Fruit fly (Drosophila melanogaster): Measurements from ENCODE around the gene CG14000.

Gene CG14000

dm6 chr2L:5893796-5894195 is 16.3 kb downstream of the CG14000 start, which contains the start of gene Acp26Aa:
Acp26Aa (minus strand) TSS chr2L:5893896.
- no peak for TF ChIP-seq pan (optimal IDR thresholded peaks at IDR 0.05)
- TF ChIP-seq psq (optimal IDR thresholded peaks at IDR 0.05), result no peak
- TF ChIP-seq EcR (GFP tag; optimal IDR thresholded peaks at IDR 0.05), result no peak
- TF ChIP-seq CG8478 (optimal IDR thresholded peaks at IDR 0.05), result no peak
- TF ChIP-seq usp (GFP tag; optimal IDR thresholded peaks at IDR 0.05), result no peak
- no peak for TF ChIP-seq Dll (optimal IDR thresholded peaks at IDR 0.05)

DNA sequence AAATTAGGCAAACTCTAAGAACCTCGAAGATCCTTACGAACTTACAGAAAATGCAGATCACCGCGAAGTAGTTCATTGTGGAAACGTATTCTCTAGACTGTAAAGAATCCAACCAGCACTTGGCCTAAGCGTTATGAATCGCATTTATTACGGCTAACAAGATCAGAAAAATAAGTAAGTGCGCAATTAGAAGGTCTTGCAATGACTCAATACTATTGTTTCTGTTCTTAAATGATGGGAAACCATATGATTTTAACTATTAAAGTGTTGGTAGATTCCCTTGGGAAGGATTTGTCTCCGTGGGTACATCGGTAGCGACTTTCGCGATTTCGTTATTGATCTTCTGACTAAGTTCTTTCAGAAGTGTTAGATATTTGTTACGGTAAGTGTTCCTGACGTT is 17.3 kb downstream of the CG14000 start, which contains the start of gene Acp26Ab:
Gene Acp26Ab, minus strand, starts transcription at position 101 of the 400 bp plus-strand sequence.
- no peak for TF ChIP-seq usp (GFP tag; optimal IDR thresholded peaks at IDR 0.05)
- TF ChIP-seq pan (optimal IDR thresholded peaks at IDR 0.05), result no peak
- no peak for TF ChIP-seq CG8478 (optimal IDR thresholded peaks at IDR 0.05)
- no peak for TF ChIP-seq EcR (GFP tag; optimal IDR thresholded peaks at IDR 0.05)
- TF ChIP-seq Dll (optimal IDR thresholded peaks at IDR 0.05), result no peak
- no peak for TF ChIP-seq psq (optimal IDR thresholded peaks at IDR 0.05)

DNA sequence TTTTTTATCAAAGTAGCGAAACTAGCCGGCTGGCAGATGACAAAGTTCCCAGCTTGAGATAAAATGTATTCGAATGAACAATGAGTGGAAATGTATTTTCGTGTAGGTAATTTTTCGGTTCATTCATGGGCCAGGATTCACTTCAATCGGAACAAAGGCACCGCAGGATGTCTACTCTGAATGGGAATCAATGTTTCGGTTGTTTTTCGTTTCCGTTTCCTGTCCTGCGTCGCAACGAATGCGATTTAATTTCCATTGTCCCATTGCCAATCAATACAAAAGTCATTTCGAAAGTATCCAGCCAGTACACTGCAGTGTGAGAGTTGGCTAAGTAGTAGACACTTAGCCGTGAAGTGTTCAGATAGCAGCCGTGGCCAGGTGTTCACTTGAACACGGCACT is 19.5 kb downstream of the CG14000 start:
- TF ChIP-seq psq (optimal IDR thresholded peaks at IDR 0.05), result no peak
- TF ChIP-seq pan (optimal IDR thresholded peaks at IDR 0.05), result no peak
- TF ChIP-seq Dll (optimal IDR thresholded peaks at IDR 0.05), result no peak
- TF ChIP-seq usp (GFP tag; optimal IDR thresholded peaks at IDR 0.05), result no peak

dm6 chr2L:5886955-5887354 is 23.1 kb downstream of the CG14000 start:
- TF ChIP-seq CG8478 (optimal IDR thresholded peaks at IDR 0.05) (no peak), pan (optimal IDR thresholded peaks at IDR 0.05) (no peak), usp (GFP tag; optimal IDR thresholded peaks at IDR 0.05) (no peak), Dll (optimal IDR thresholded peaks at IDR 0.05) (no peak), EcR (GFP tag; optimal IDR thresholded peaks at IDR 0.05) (peak in 1 of 2 experiments; percentile 29), psq (optimal IDR thresholded peaks at IDR 0.05) (no peak)

DNA sequence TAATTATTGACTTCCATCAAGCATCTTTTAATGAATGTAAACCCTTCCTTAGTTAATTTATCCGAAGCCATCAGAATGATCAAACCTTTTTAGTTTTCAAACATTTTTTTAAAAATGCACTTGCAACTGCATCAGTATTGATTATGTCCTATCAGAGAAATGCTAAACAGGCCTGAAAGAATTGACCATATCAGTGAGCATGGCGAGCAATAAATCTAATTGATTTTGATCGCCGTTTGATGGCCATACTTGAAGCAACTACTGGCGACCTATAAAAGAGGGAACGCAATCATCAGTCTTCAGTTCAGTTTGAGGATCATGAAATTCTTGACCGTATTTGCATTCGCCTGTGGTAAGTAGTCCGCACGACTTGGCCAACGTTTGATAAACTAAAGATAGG is 24.4 kb downstream of the CG14000 start, which contains the start of gene CG9029:
Gene CG9029, plus strand, starts transcription at position 301 of the 400 bp plus-strand sequence.
- TF ChIP-seq EcR (GFP tag; optimal IDR thresholded peaks at IDR 0.05), result no peak
- no peak for TF ChIP-seq CG8478 (optimal IDR thresholded peaks at IDR 0.05)
- no peak for TF ChIP-seq pan (optimal IDR thresholded peaks at IDR 0.05)
- no peak for TF ChIP-seq usp (GFP tag; optimal IDR thresholded peaks at IDR 0.05)
- no peak for TF ChIP-seq Dll (optimal IDR thresholded peaks at IDR 0.05)
- no peak for TF ChIP-seq psq (optimal IDR thresholded peaks at IDR 0.05)

DNA sequence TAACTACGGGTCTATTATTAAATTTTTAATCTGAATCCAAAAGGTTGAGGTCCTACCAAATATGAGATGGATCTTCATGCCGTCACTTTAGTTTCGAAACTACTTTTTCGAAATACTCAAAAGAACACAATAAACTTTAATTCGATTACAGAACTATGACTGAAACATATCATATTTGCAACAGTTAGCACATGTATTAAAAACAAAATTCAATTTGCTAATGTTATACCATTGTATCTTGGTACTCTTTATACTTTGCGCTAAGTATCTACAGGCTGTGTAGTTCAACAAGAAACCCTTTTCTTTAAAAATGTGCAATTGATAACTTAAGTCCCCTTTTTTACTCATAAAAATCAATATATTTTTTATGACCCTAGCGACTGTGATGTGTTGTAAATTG is 25.4 kb downstream of the CG14000 start, which contains the start of the genes Sfp26Ac and CG43185:
Gene Sfp26Ac, minus strand, starts transcription at position 101 of the 400 bp plus-strand sequence.
Gene CG43185, plus strand, starts transcription at position 215 of the 400 bp plus-strand sequence.
- TF ChIP-seq usp (GFP tag; optimal IDR thresholded peaks at IDR 0.05) (no peak), psq (optimal IDR thresholded peaks at IDR 0.05) (no peak), CG8478 (optimal IDR thresholded peaks at IDR 0.05) (no peak), EcR (GFP tag; optimal IDR thresholded peaks at IDR 0.05) (no peak), Dll (optimal IDR thresholded peaks at IDR 0.05) (no peak), pan (optimal IDR thresholded peaks at IDR 0.05) (no peak)

- no peak for TF ChIP-seq CG8478 (optimal IDR thresholded peaks at IDR 0.05)
- TF ChIP-seq EcR (GFP tag; optimal IDR thresholded peaks at IDR 0.05), result no peak
- TF ChIP-seq usp (GFP tag; optimal IDR thresholded peaks at IDR 0.05), result no peak
- TF ChIP-seq Dll (optimal IDR thresholded peaks at IDR 0.05), result no peak
- no peak for TF ChIP-seq psq (optimal IDR thresholded peaks at IDR 0.05)
- TF ChIP-seq pan (optimal IDR thresholded peaks at IDR 0.05), result no peak
Observed at dm6 chr2L:5883441-5883840, 26.6 kb downstream of the CG14000 start, which contains the start of gene CG44574. CG44574 (plus strand) TSS chr2L:5883741.

dm6 chr2L:5881181-5881580 is 28.9 kb downstream of the CG14000 start:
- TF ChIP-seq Dll (optimal IDR thresholded peaks at IDR 0.05) (no peak), pan (optimal IDR thresholded peaks at IDR 0.05) (no peak), usp (GFP tag; optimal IDR thresholded peaks at IDR 0.05) (no peak), CG8478 (optimal IDR thresholded peaks at IDR 0.05) (no peak), EcR (GFP tag; optimal IDR thresholded peaks at IDR 0.05) (no peak), psq (optimal IDR thresholded peaks at IDR 0.05) (no peak)

DNA sequence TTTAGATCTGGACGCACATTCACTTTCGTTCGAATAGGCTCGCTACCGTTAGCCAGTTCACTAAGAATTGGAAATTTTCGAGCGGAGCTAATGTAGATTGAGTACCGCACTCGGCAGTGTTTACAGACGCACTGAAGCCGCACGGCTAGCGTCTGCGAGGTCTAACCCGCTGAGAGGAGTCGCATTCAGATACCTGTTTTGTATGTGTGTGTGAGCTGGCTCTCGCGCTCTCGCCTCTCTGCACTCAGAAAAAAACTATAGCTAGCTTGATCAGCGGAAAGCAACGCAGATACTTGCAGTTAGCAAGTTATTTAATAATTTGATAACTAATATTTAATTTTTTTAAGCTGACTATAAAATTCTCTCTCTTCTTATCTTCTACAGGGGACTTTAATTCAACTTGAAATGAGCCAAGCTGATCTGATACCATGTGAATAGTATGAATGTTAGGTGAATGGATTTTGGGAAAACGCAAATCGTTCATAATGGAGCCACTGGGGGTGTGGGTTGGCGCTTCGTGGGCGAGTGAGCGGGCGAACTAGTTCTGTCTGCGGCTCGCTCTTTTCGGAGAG is 30.6 kb downstream of the CG14000 start, which contains the start of gene rau:
Gene rau, minus strand, starts transcription at position 136 of the 572 bp plus-strand sequence.
- TF ChIP-seq pan (optimal IDR thresholded peaks at IDR 0.05) (no peak), CG8478 (optimal IDR thresholded peaks at IDR 0.05) (no peak), EcR (GFP tag; optimal IDR thresholded peaks at IDR 0.05) (no peak), Dll (optimal IDR thresholded peaks at IDR 0.05) (no peak), usp (GFP tag; optimal IDR thresholded peaks at IDR 0.05) (no peak), psq (optimal IDR thresholded peaks at IDR 0.05) (no peak)

DNA sequence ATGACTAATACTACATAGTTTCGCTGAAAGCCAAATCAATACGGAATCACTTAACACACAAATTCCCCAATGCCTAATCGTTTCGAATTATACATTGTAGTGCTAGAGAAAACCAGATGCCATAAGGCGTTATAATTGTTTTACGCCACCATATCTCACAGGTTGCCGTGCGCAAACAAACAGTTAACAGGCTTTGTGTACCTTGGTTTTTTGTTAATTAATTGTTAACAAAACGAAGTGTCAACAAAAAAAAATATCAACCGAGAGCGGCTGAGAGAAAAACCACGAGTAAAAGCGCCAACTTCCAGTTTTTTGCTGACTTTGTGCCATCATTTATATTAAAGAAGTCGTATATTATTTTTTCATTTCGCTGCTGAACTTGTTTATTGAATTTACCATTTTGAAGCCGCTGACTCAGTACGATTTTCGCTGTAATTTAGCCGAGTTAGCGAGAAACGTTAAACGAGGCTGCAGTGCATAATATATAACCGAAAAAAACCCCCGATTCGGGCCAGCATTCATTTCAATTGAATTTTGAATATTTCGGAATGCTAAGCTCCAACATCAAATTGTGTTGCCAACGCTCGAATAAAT is 33.5 kb downstream of the CG14000 start:
- TF ChIP-seq EcR (GFP tag; optimal IDR thresholded peaks at IDR 0.05), result no peak
- no peak for TF ChIP-seq psq (optimal IDR thresholded peaks at IDR 0.05)
- TF ChIP-seq Dll (optimal IDR thresholded peaks at IDR 0.05), result no peak
- TF ChIP-seq CG8478 (optimal IDR thresholded peaks at IDR 0.05), result no peak
- no peak for TF ChIP-seq pan (optimal IDR thresholded peaks at IDR 0.05)
- no peak for TF ChIP-seq usp (GFP tag; optimal IDR thresholded peaks at IDR 0.05)

DNA sequence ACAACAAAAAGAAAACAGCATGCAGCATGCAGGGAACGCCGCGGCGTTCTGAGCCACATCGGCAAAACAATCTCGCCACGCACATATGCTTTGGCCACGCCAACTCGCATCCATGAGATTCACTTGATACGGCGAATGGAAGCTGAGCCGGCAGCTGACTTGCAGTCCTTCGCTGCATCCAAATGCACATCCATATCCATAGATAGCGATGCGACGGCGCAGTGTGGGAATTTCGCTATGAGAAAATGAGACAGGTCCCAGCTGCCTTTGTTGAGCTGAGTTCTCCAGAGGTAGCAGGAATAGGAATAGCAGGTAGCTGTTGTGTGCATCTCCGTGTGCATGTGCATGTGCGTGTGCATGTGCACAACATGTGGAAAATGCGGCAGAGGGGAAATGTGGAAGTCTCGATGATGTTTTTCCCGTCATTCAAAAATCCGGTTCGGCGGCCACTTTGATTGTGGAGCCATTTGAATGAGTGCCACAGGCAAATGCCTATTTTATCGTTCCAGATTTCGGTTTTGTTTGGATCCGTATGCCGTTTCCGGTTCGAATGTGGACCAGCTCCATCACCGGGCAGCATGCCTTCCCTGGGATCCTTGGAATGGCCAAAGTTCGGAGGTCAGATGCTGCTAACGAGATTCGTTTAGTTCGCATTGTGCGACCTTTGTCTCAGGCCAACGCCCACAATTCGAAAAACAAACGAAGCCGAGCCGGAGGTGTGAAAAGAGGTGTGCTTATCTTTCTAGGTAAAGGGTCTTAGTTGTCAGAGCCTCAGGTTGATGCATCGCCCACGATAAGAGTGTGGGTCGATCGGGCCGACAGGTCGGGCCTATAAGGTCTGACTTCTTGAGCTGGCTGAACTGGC is 39.0 kb downstream of the CG14000 start:
- TF ChIP-seq EcR (GFP tag; optimal IDR thresholded peaks at IDR 0.05), result no peak

dm6 chr2L:5866791-5867190 is 43.3 kb downstream of the CG14000 start:
- TF ChIP-seq pan (optimal IDR thresholded peaks at IDR 0.05) (no peak), EcR (GFP tag; optimal IDR thresholded peaks at IDR 0.05) (no peak), Dll (optimal IDR thresholded peaks at IDR 0.05) (no peak), CG8478 (optimal IDR thresholded peaks at IDR 0.05) (no peak), psq (optimal IDR thresholded peaks at IDR 0.05) (no peak)

All from whole organism.